Fruit fly (Drosophila melanogaster) whole organism, embryonic: ENCODE measurements around the gene CG15221.

Experiments used
- Atf6 ChIP-seq: fragments of 200-800 bp; sonication (Bioruptor generic); IDR thresholded peaks from 2 replicates; pipeline ENCODE4 v1.3.6; 2022; ENCODE audit warnings: missing biosample characterization, missing genetic modification characterization
- B-H2 ChIP-seq: fragments of 200-800 bp; sonication (Bioruptor generic); optimal IDR thresholded peaks from 2 replicates; lab custom pipeline; 2018; ENCODE audit warnings: missing biosample characterization, mild to moderate bottlenecking, missing genetic modification characterization
- Blimp-1 ChIP-seq: fragments of 200-800 bp; sonication (Bioruptor generic); optimal IDR thresholded peaks from 3 replicates; lab custom pipeline; 2018; ENCODE audit warnings: missing biosample characterization, missing genetic modification characterization, mild to moderate bottlenecking, moderate library complexity, missing genetic modification reagents
- C15 ChIP-seq: fragments of 200-800 bp; sonication (Bioruptor generic); IDR thresholded peaks from 3 replicates; pipeline ENCODE4 v1.3.6; 2022; ENCODE audit warnings: missing biosample characterization, missing genetic modification characterization
- CG10959 ChIP-seq: fragments of 200-800 bp; sonication (Bioruptor generic); IDR thresholded peaks from 2 replicates; pipeline ENCODE4 v1.3.6; 2022; ENCODE audit warnings: missing biosample characterization, missing genetic modification characterization
- CG11695 ChIP-seq: fragments of 200-800 bp; sonication (Bioruptor generic); IDR thresholded peaks from 3 replicates; pipeline ENCODE4 v1.3.6; 2022; ENCODE audit warnings: missing biosample characterization, missing genetic modification characterization
- CG12071 ChIP-seq: fragments of 200-800 bp; sonication (Bioruptor generic); optimal IDR thresholded peaks from 3 replicates; lab custom pipeline; 2018; ENCODE audit warnings: missing biosample characterization, mild to moderate bottlenecking, missing genetic modification characterization
- CG12391 ChIP-seq: fragments of 200-800 bp; sonication (Bioruptor generic); optimal IDR thresholded peaks from 3 replicates; lab custom pipeline; 2018; ENCODE audit warnings: missing biosample characterization, mild to moderate bottlenecking, missing genetic modification characterization, moderate library complexity
- CG12659 ChIP-seq: fragments of 200-800 bp; sonication (Bioruptor generic); optimal IDR thresholded peaks from 3 replicates; lab custom pipeline; 2017; ENCODE audit warnings: mild to moderate bottlenecking, missing biosample characterization, missing genetic modification reagents, missing genetic modification characterization
- CG13287 ChIP-seq: fragments of 200-800 bp; sonication (Bioruptor generic); IDR thresholded peaks from 2 replicates; pipeline ENCODE4 v1.3.6; 2022; ENCODE audit warnings: missing biosample characterization, missing genetic modification characterization; ENCODE audit not compliant: partially characterized antibody
- CG15073 ChIP-seq: fragments of 200-800 bp; sonication (Bioruptor generic); optimal IDR thresholded peaks from 2 replicates; lab custom pipeline; 2016; ENCODE audit warnings: missing biosample characterization, missing genetic modification characterization
- CG1603 ChIP-seq: fragments of 200-800 bp; sonication (Bioruptor generic); optimal IDR thresholded peaks from 2 replicates; lab custom pipeline; 2019; ENCODE audit warnings: missing biosample characterization, mild to moderate bottlenecking, missing genetic modification characterization, moderate library complexity
- CG17186 ChIP-seq: fragments of 200-800 bp; sonication (Bioruptor generic); optimal IDR thresholded peaks from 3 replicates; lab custom pipeline; 2017; ENCODE audit warnings: missing biosample characterization, missing genetic modification reagents, missing genetic modification characterization
- CG30020 ChIP-seq: fragments of 200-800 bp; optimal IDR thresholded peaks from 2 replicates; lab custom pipeline; 2019; ENCODE audit warnings: missing biosample characterization, mild to moderate bottlenecking, missing genetic modification characterization, moderate library complexity
- CG30431 ChIP-seq: fragments of 200-800 bp; sonication (Bioruptor generic); optimal IDR thresholded peaks from 2 replicates; lab custom pipeline; 2017; ENCODE audit warnings: missing biosample characterization, missing genetic modification characterization
- CG4328 ChIP-seq: fragments of 200-800 bp; sonication (Bioruptor generic); optimal IDR thresholded peaks from 3 replicates; lab custom pipeline; 2017; ENCODE audit warnings: missing biosample characterization, missing genetic modification reagents, missing genetic modification characterization
- CG4730 ChIP-seq: fragments of 200-800 bp; sonication (Bioruptor generic); IDR thresholded peaks from 2 replicates; pipeline ENCODE4 v1.3.6; 2022; ENCODE audit warnings: missing biosample characterization, missing genetic modification characterization
- CG7839 ChIP-seq: fragments of 200-800 bp; sonication (Bioruptor generic); optimal IDR thresholded peaks from 3 replicates; lab custom pipeline; 2018; ENCODE audit warnings: missing biosample characterization, mild to moderate bottlenecking, missing genetic modification characterization, moderate library complexity
- CG8290 ChIP-seq, 3 experiments: fragments of 200-800 bp; sonication (Bioruptor generic); optimal IDR thresholded peaks; 2 replicates each; lab custom pipeline; 2016 to 2019; ENCODE audit warnings: missing biosample characterization in 3 of 3, missing genetic modification characterization in 3 of 3, mild to moderate bottlenecking in 2 of 3, moderate library complexity in 1 of 3
- CG8478 ChIP-seq: fragments of >200 bp; optimal IDR thresholded peaks from 2 replicates; lab custom pipeline; 2018
- Dek ChIP-seq: fragments of 200-800 bp; sonication (Bioruptor generic); optimal IDR thresholded peaks from 3 replicates; lab custom pipeline; 2019; ENCODE audit warnings: missing biosample characterization, mild to moderate bottlenecking, missing genetic modification characterization, moderate library complexity
- Dp ChIP-seq: fragments of 200-800 bp; sonication (Bioruptor generic); optimal IDR thresholded peaks from 2 replicates; lab custom pipeline; 2018; ENCODE audit warnings: missing biosample characterization, mild to moderate bottlenecking, missing genetic modification characterization, moderate library complexity
- HLH4C ChIP-seq: fragments of 200-800 bp; sonication (Bioruptor generic); IDR thresholded peaks from 3 replicates; pipeline ENCODE4 v1.3.6; 2022; ENCODE audit warnings: missing biosample characterization, missing genetic modification characterization; ENCODE audit not compliant: partially characterized antibody
- Mad ChIP-seq: fragments of 200-800 bp; sonication (Bioruptor generic); optimal IDR thresholded peaks from 2 replicates; lab custom pipeline; 2016; ENCODE audit warnings: missing biosample characterization, missing genetic modification characterization
- NC2α ChIP-seq: fragments of 200-800 bp; sonication (Bioruptor generic); optimal IDR thresholded peaks from 2 replicates; lab custom pipeline; 2016; ENCODE audit warnings: missing biosample characterization, missing genetic modification characterization
- Oaz ChIP-seq: fragments of 200-800 bp; sonication (Bioruptor generic); IDR thresholded peaks from 2 replicates; pipeline ENCODE4 v1.3.6; 2022; ENCODE audit warnings: missing biosample characterization, missing genetic modification characterization
- Pdp1 ChIP-seq, 2 experiments: fragments of 200-800 bp; sonication (Bioruptor generic); optimal IDR thresholded peaks; 3 replicates each; lab custom pipeline; 2016; ENCODE audit warnings: missing biosample characterization in 2 of 2, missing genetic modification characterization in 2 of 2, mild to moderate bottlenecking in 1 of 2, moderate library complexity in 1 of 2
- Spps ChIP-seq: fragments of 200-800 bp; sonication (Bioruptor generic); optimal IDR thresholded peaks from 2 replicates; lab custom pipeline; 2018; ENCODE audit warnings: missing biosample characterization, mild to moderate bottlenecking, missing genetic modification characterization
- abd-A ChIP-seq: fragments of 200-800 bp; sonication (Bioruptor generic); optimal IDR thresholded peaks from 3 replicates; lab custom pipeline; 2019; ENCODE audit warnings: missing biosample characterization, mild to moderate bottlenecking, missing genetic modification characterization, moderate library complexity
- az2 ChIP-seq: fragments of 200-800 bp; sonication (Bioruptor generic); optimal IDR thresholded peaks from 3 replicates; lab custom pipeline; 2016; ENCODE audit warnings: missing biosample characterization, missing genetic modification characterization
- cato ChIP-seq: fragments of 200-800 bp; sonication (Bioruptor generic); optimal IDR thresholded peaks from 2 replicates; lab custom pipeline; 2016; ENCODE audit warnings: missing biosample characterization, missing genetic modification characterization, borderline replicate concordance
- chif ChIP-seq, 2 experiments: fragments of 200-800 bp; sonication (Bioruptor generic); optimal IDR thresholded peaks; 3 replicates each; lab custom pipeline; 2016; ENCODE audit warnings: missing biosample characterization in 2 of 2, missing genetic modification characterization in 2 of 2
- chn ChIP-seq: fragments of 200-800 bp; sonication (Bioruptor generic); optimal IDR thresholded peaks from 2 replicates; lab custom pipeline; 2016; ENCODE audit warnings: missing biosample characterization, missing genetic modification characterization
- crp ChIP-seq, 2 experiments: fragments of 200-800 bp; sonication (Bioruptor generic); optimal IDR thresholded peaks; 2 replicates in 1 of 2; 3 replicates in 1 of 2; lab custom pipeline; 2017; ENCODE audit warnings: missing biosample characterization in 2 of 2, missing genetic modification characterization in 2 of 2, mild to moderate bottlenecking in 1 of 2, moderate library complexity in 1 of 2
- dmrt11E ChIP-seq: fragments of 200-800 bp; sonication (Bioruptor generic); optimal IDR thresholded peaks from 3 replicates; lab custom pipeline; 2018; ENCODE audit warnings: missing biosample characterization, mild to moderate bottlenecking, missing genetic modification characterization, moderate library complexity
- fu2 ChIP-seq: fragments of 200-800 bp; sonication (Bioruptor generic); optimal IDR thresholded peaks from 2 replicates; lab custom pipeline; 2016; ENCODE audit warnings: missing biosample characterization, missing genetic modification characterization
- gcm2 ChIP-seq: fragments of 200-800 bp; sonication (Bioruptor generic); optimal IDR thresholded peaks from 2 replicates; lab custom pipeline; 2016; ENCODE audit warnings: missing biosample characterization, missing genetic modification characterization
- gro ChIP-seq: fragments of 200-800 bp; sonication (Bioruptor generic); optimal IDR thresholded peaks from 2 replicates; lab custom pipeline; 2016; ENCODE audit warnings: missing biosample characterization, missing genetic modification characterization
- gsb ChIP-seq: fragments of 200-800 bp; sonication (Bioruptor generic); IDR thresholded peaks from 2 replicates; pipeline ENCODE4 v1.3.6; 2022; ENCODE audit warnings: missing biosample characterization, missing genetic modification characterization
- hbn ChIP-seq: fragments of 200-800 bp; sonication (Bioruptor generic); IDR thresholded peaks from 2 replicates; pipeline ENCODE4 v1.3.6; 2022; ENCODE audit warnings: missing biosample characterization, missing genetic modification characterization; ENCODE audit not compliant: partially characterized antibody
- maf-S ChIP-seq: fragments of 200-800 bp; sonication (Bioruptor generic); optimal IDR thresholded peaks from 2 replicates; lab custom pipeline; 2016; ENCODE audit warnings: missing biosample characterization, missing genetic modification characterization
- p53 ChIP-seq: fragments of 200-800 bp; sonication (Bioruptor generic); optimal IDR thresholded peaks from 2 replicates; lab custom pipeline; 2016; ENCODE audit warnings: missing biosample characterization, missing genetic modification characterization
- rib ChIP-seq: fragments of 200-800 bp; sonication (Bioruptor generic); IDR thresholded peaks from 2 replicates; pipeline ENCODE4 v1.3.6; 2022; ENCODE audit warnings: missing biosample characterization, missing genetic modification characterization
- sens ChIP-seq: fragments of 200-800 bp; sonication (Bioruptor generic); peaks from one replicate; lab custom pipeline; 2016; ENCODE audit warnings: missing biosample characterization, missing genetic modification characterization
- shn ChIP-seq: fragments of 200-800 bp; sonication (Bioruptor generic); optimal IDR thresholded peaks from 3 replicates; lab custom pipeline; 2016; ENCODE audit warnings: missing biosample characterization, missing genetic modification characterization
- sna ChIP-seq: fragments of 200-800 bp; sonication (Bioruptor generic); IDR thresholded peaks from 2 replicates; pipeline ENCODE4 v1.3.6; 2022; ENCODE audit warnings: missing biosample characterization, missing genetic modification characterization; ENCODE audit not compliant: partially characterized antibody
- trh ChIP-seq: fragments of 200-800 bp; sonication (Bioruptor generic); optimal IDR thresholded peaks from 2 replicates; lab custom pipeline; 2016; ENCODE audit warnings: missing biosample characterization, missing genetic modification characterization
- zfh2 ChIP-seq: fragments of 200-800 bp; sonication (Bioruptor generic); optimal IDR thresholded peaks from 2 replicates; lab custom pipeline; 2016; ENCODE audit warnings: missing biosample characterization, missing genetic modification characterization

CG15221 gene

dm6 chrX:11715937-11716730 lies 7.9 kb upstream of the CG15221 start (continued):
- TF ChIP-seq Atf6 (peak; percentile 89), Oaz (GFP tag; lab: Robert Waterston, UW) (peak; percentile 72), C15 (GFP tag; lab: Robert Waterston, UW) (0 out of 3 replicates have a peak, but pooled peaks have one; percentile 25), gcm2 (GFP tag; lab: Kevin White, UChicago) (peak; percentile 61), Pdp1 (GFP tag; optimal IDR thresholded peaks at IDR 0.05; lab: Kevin White, UChicago) (peak; percentile 72 to 82), CG1603 (tag; lab: Kevin White, UChicago) (peak; percentile 86), HLH4C (GFP tag; lab: Robert Waterston, UW) (no peak; the same call in 2 of the 3 replicates), shn (peak; percentile 84), CG7839 (tag; lab: Kevin White, UChicago) (peak; percentile 93), Mad (GFP tag; lab: Kevin White, UChicago) (peak; percentile 83), maf-S (peak; percentile 69), cato (GFP tag; lab: Kevin White, UChicago) (peak; percentile 74), chif (GFP tag; optimal IDR thresholded peaks at IDR 0.05; lab: Kevin White, UChicago) (peak; percentile 84 to 92), sna (GFP tag; lab: Robert Waterston, UW) (peak; percentile 68; the same call in 1 of the 2 replicates), hbn (no peak; the same call in none of the 2 replicates), abd-A (tag; lab: Kevin White, UChicago) (peak; percentile 18), CG4730 (GFP tag; lab: Robert Waterston, UW) (peak; percentile 70), gro (GFP tag; lab: Kevin White, UChicago) (peak; percentile 91), CG12071 (GFP tag; lab: Kevin White, UChicago) (peak; percentile 84), zfh2 (GFP tag; lab: Kevin White, UChicago) (peak; percentile 83), CG30020 (tag; lab: Kevin White, UChicago) (peak; percentile 63), chn (GFP tag; lab: Kevin White, UChicago) (peak; percentile 89), CG12659 (peak; percentile 87), CG4328 (GFP tag; lab: Kevin White, UChicago) (peak; percentile 76), NC2α (GFP tag; lab: Kevin White, UChicago) (peak; percentile 77), Blimp-1 (peak; percentile 81), az2 (GFP tag; lab: Kevin White, UChicago) (peak; percentile 84), CG30431 (GFP tag; lab: Kevin White, UChicago) (peak; percentile 74), trh (peak; percentile 69), rib (peak; percentile 88), CG17186 (peak; percentile 27), Dek (peak; percentile 81), fu2 (GFP tag; lab: Kevin White, UChicago) (peak; percentile 81), Dp (GFP tag; lab: Kevin White, UChicago) (no peak), p53 (peak; percentile 35), Spps (tag; lab: Kevin White, UChicago) (peak; percentile 62), CG13287 (GFP tag; lab: Robert Waterston, UW) (peak; percentile 75), CG10959 (GFP tag; lab: Robert Waterston, UW) (peak; percentile 82), sens (GFP tag; lab: Kevin White, UChicago) (peak; percentile 96), CG15073 (GFP tag; lab: Kevin White, UChicago) (peak; percentile 23), B-H2 (GFP tag; lab: Kevin White, UChicago) (peak; percentile 34), CG8290 (GFP tag; optimal IDR thresholded peaks at IDR 0.05; lab: Kevin White, UChicago) (peak; percentile 63), CG8290 (tag; optimal IDR thresholded peaks at IDR 0.05; lab: Kevin White, UChicago) (peak in 1 of 2 experiments; percentile 62), crp (GFP tag; optimal IDR thresholded peaks at IDR 0.05; lab: Kevin White, UChicago) (no peak), CG11695 (GFP tag; lab: Robert Waterston, UW) (peak; percentile 84), dmrt11E (tag; lab: Kevin White, UChicago) (peak; percentile 91), CG12391 (tag; lab: Kevin White, UChicago) (peak; percentile 89), gsb (GFP tag; lab: Robert Waterston, UW) (peak; percentile 73), CG8478 (lab: Kevin White, UChicago) (no peak)
